Worm (Caenorhabditis elegans) whole organism, L1 larva: ENCODE measurements around the gene K07C5.13.

Experiments used
- F16B12.6 ChIP-seq: fragments of 150-350 bp; optimal IDR thresholded peaks from 2 replicates; lab custom pipeline; 2014; ENCODE audit warnings: missing biosample characterization, missing genetic modification characterization
- aha-1 ChIP-seq: fragments of 150-350 bp; optimal IDR thresholded peaks from 2 replicates; lab custom pipeline; 2014; ENCODE audit warnings: missing biosample characterization, missing genetic modification characterization
- aly-2 ChIP-seq: fragments of 150-350 bp; optimal IDR thresholded peaks from 2 replicates; lab custom pipeline; 2014; ENCODE audit warnings: missing biosample characterization, missing genetic modification characterization
- ama-1 ChIP-seq: fragments of 150-350 bp; optimal IDR thresholded peaks from 2 replicates; lab custom pipeline; 2014
- ceh-8 ChIP-seq: fragments of 200-800 bp; sonication (Bioruptor generic); optimal IDR thresholded peaks from 2 replicates; lab custom pipeline; 2018; ENCODE audit warnings: mild to moderate bottlenecking, missing genetic modification characterization, moderate library complexity, missing compliant biosample characterization
- ceh-88 ChIP-seq: fragments of 200-800 bp; sonication (Bioruptor generic); IDR thresholded peaks from 2 replicates; pipeline ENCODE4 v1.3.6; 2022; ENCODE audit warnings: missing genetic modification characterization, missing compliant biosample characterization
- ceh-90 ChIP-seq: sonication (generic microtip); optimal IDR thresholded peaks from 2 replicates; lab custom pipeline; 2016; ENCODE audit warnings: missing genetic modification characterization, missing compliant biosample characterization
- ces-1 ChIP-seq: fragments of 150-350 bp; optimal IDR thresholded peaks from 2 replicates; lab custom pipeline; 2014; ENCODE audit warnings: missing biosample characterization, missing genetic modification reagents, missing genetic modification characterization
- efl-1 ChIP-seq, 4 experiments: fragments of 150-350 bp; optimal IDR thresholded peaks in 3 of 4; peaks in 1 of 4; 1 replicate in 1 of 4; 2 replicates in 3 of 4; lab custom pipeline; 2014; ENCODE audit warnings: missing biosample characterization in 2 of 4, missing genetic modification characterization in 2 of 4, missing genetic modification reagents in 2 of 4
- egl-27 ChIP-seq, 2 experiments: fragments of 150-350 bp in 1 of 2; sonication (generic microtip); optimal IDR thresholded peaks; 3 replicates each; lab custom pipeline; 2017 to 2018; ENCODE audit warnings: missing biosample characterization in 2 of 2, missing genetic modification characterization in 2 of 2, missing genetic modification reagents in 2 of 2
- elt-2 ChIP-seq: sonication (generic microtip); optimal IDR thresholded peaks from 2 replicates; lab custom pipeline; 2016; ENCODE audit warnings: missing genetic modification characterization, mild to moderate bottlenecking, inconsistent platforms, missing compliant biosample characterization, missing genetic modification reagents
- elt-3 ChIP-seq, 6 experiments: fragments of 150-350 bp in 1 of 6; sonication (generic microtip); optimal IDR thresholded peaks; 2 replicates each; lab custom pipeline; 2017 to 2018; ENCODE audit warnings: missing biosample characterization in 6 of 6, missing genetic modification characterization in 6 of 6, inconsistent platforms in 1 of 6
- ets-5 ChIP-seq: fragments of 200-800 bp; sonication (Bioruptor generic); IDR thresholded peaks from 2 replicates; pipeline ENCODE4 v1.3.6; 2022; ENCODE audit warnings: missing genetic modification characterization, missing compliant biosample characterization
- fkh-4 ChIP-seq: sonication (generic microtip); optimal IDR thresholded peaks from 2 replicates; lab custom pipeline; 2016; ENCODE audit warnings: missing compliant biosample characterization, missing genetic modification characterization, borderline replicate concordance
- hlh-17 ChIP-seq: fragments of 200-800 bp; sonication (Bioruptor generic); optimal IDR thresholded peaks from 2 replicates; lab custom pipeline; 2018; ENCODE audit warnings: missing genetic modification characterization, mild to moderate bottlenecking, missing compliant biosample characterization, moderate library complexity, borderline replicate concordance
- hlh-4 ChIP-seq: sonication (generic microtip); optimal IDR thresholded peaks from 2 replicates; lab custom pipeline; 2016; ENCODE audit warnings: mild to moderate bottlenecking, missing genetic modification characterization, missing compliant biosample characterization
- hpl-2 ChIP-seq: fragments of 150-350 bp; optimal IDR thresholded peaks from 2 replicates; lab custom pipeline; 2014; ENCODE audit warnings: missing biosample characterization, missing genetic modification reagents, missing genetic modification characterization
- irx-1 ChIP-seq: sonication (generic microtip); optimal IDR thresholded peaks from 2 replicates; lab custom pipeline; 2016; ENCODE audit warnings: missing genetic modification characterization, missing compliant biosample characterization
- lin-13 ChIP-seq: fragments of 150-350 bp; optimal IDR thresholded peaks from 2 replicates; lab custom pipeline; 2014; ENCODE audit warnings: missing biosample characterization, missing genetic modification reagents, missing genetic modification characterization
- lin-14 ChIP-seq: fragments of 200-800 bp; sonication (Bioruptor generic); optimal IDR thresholded peaks from 2 replicates; lab custom pipeline; 2018; ENCODE audit warnings: mild to moderate bottlenecking, missing genetic modification characterization, moderate library complexity, missing compliant biosample characterization
- lin-35 ChIP-seq, 2 experiments: fragments of 150-350 bp; optimal IDR thresholded peaks; 2 replicates each; lab custom pipeline; 2014; ENCODE audit warnings: missing biosample characterization in 2 of 2, missing genetic modification characterization in 2 of 2, missing genetic modification reagents in 2 of 2
- mdl-1 ChIP-seq, 2 experiments: fragments of 150-350 bp; optimal IDR thresholded peaks; 2 replicates each; lab custom pipeline; 2014 to 2017; ENCODE audit warnings: missing biosample characterization in 2 of 2, missing genetic modification characterization in 2 of 2, inconsistent platforms in 1 of 2
- mep-1 ChIP-seq: fragments of 150-350 bp; optimal IDR thresholded peaks from 2 replicates; lab custom pipeline; 2014; ENCODE audit warnings: missing biosample characterization, missing genetic modification characterization
- nhr-11 ChIP-seq: fragments of 150-350 bp; optimal IDR thresholded peaks from 2 replicates; lab custom pipeline; 2014; ENCODE audit warnings: missing biosample characterization, missing genetic modification characterization
- nhr-12 ChIP-seq: sonication (generic microtip); optimal IDR thresholded peaks from 2 replicates; lab custom pipeline; 2017; ENCODE audit warnings: missing biosample characterization, missing genetic modification characterization
- nhr-20 ChIP-seq: sonication (generic microtip); optimal IDR thresholded peaks from 2 replicates; lab custom pipeline; 2016; ENCODE audit warnings: mild to moderate bottlenecking, missing genetic modification characterization, missing compliant biosample characterization
- nhr-237 ChIP-seq: fragments of 150-350 bp; optimal IDR thresholded peaks from 2 replicates; lab custom pipeline; 2014; ENCODE audit warnings: missing biosample characterization, missing genetic modification characterization
- nhr-71 ChIP-seq: sonication (generic microtip); optimal IDR thresholded peaks from 2 replicates; lab custom pipeline; 2016; ENCODE audit warnings: mild to moderate bottlenecking, missing genetic modification characterization, moderate library complexity, missing compliant biosample characterization
- nhr-76 ChIP-seq: sonication (generic microtip); optimal IDR thresholded peaks from 2 replicates; lab custom pipeline; 2017; ENCODE audit warnings: missing biosample characterization, missing genetic modification characterization
- nhr-77 ChIP-seq: fragments of 150-350 bp; optimal IDR thresholded peaks from 2 replicates; lab custom pipeline; 2014; ENCODE audit warnings: missing biosample characterization, missing genetic modification characterization
- nhr-84 ChIP-seq: sonication (generic microtip); optimal IDR thresholded peaks from 2 replicates; lab custom pipeline; 2017; ENCODE audit warnings: missing biosample characterization, missing genetic modification characterization
- nhr-85 ChIP-seq: sonication (generic microtip); peaks from one replicate; lab custom pipeline; 2016; ENCODE audit warnings: missing genetic modification characterization, inconsistent platforms, missing compliant biosample characterization
- nhr-90 ChIP-seq: sonication (generic microtip); optimal IDR thresholded peaks from 2 replicates; lab custom pipeline; 2016; ENCODE audit warnings: mild to moderate bottlenecking, missing genetic modification characterization, missing compliant biosample characterization; ENCODE audit not compliant: poor library complexity
- pag-3 ChIP-seq: sonication (generic microtip); optimal IDR thresholded peaks from 2 replicates; lab custom pipeline; 2017; ENCODE audit warnings: missing genetic modification characterization, mild to moderate bottlenecking, missing compliant biosample characterization, antibody characterized with exemption, borderline replicate concordance; ENCODE audit not compliant: insufficient read depth
- pqm-1 ChIP-seq: sonication (generic microtip); optimal IDR thresholded peaks from 3 replicates; lab custom pipeline; 2017; ENCODE audit warnings: missing biosample characterization, missing genetic modification characterization
- snu-23 ChIP-seq: sonication (generic microtip); optimal IDR thresholded peaks from 2 replicates; lab custom pipeline; 2016; ENCODE audit warnings: missing genetic modification characterization, missing compliant biosample characterization
- sox-4 ChIP-seq: sonication (generic microtip); optimal IDR thresholded peaks from 2 replicates; lab custom pipeline; 2016; ENCODE audit warnings: missing genetic modification characterization, missing compliant biosample characterization
- tlp-1 ChIP-seq: fragments of 150-350 bp; optimal IDR thresholded peaks from 2 replicates; lab custom pipeline; 2014; ENCODE audit warnings: missing biosample characterization, missing genetic modification characterization
- unc-62 ChIP-seq: fragments of 150-350 bp; optimal IDR thresholded peaks from 2 replicates; lab custom pipeline; 2014; ENCODE audit warnings: missing biosample characterization, missing genetic modification reagents, missing genetic modification characterization
- unc-86 ChIP-seq: sonication (generic microtip); optimal IDR thresholded peaks from 2 replicates; lab custom pipeline; 2016; ENCODE audit warnings: missing genetic modification characterization, missing compliant biosample characterization
- xbp-1 ChIP-seq: sonication (generic microtip); optimal IDR thresholded peaks from 2 replicates; lab custom pipeline; 2016; ENCODE audit warnings: missing genetic modification characterization, missing compliant biosample characterization
- zag-1 ChIP-seq: fragments of 150-350 bp; optimal IDR thresholded peaks from 2 replicates; lab custom pipeline; 2014; ENCODE audit warnings: missing biosample characterization, missing genetic modification characterization
- ztf-11 ChIP-seq, 2 experiments: sonication (generic microtip); optimal IDR thresholded peaks; 2 replicates each; lab custom pipeline; 2016 to 2017; ENCODE audit warnings: missing genetic modification characterization in 2 of 2, missing biosample characterization in 1 of 2, missing compliant biosample characterization in 1 of 2
- ztf-4 ChIP-seq: fragments of 150-350 bp; optimal IDR thresholded peaks from 2 replicates; lab custom pipeline; 2014; ENCODE audit warnings: missing biosample characterization, missing genetic modification characterization

The K07C5.13 gene

DNA sequence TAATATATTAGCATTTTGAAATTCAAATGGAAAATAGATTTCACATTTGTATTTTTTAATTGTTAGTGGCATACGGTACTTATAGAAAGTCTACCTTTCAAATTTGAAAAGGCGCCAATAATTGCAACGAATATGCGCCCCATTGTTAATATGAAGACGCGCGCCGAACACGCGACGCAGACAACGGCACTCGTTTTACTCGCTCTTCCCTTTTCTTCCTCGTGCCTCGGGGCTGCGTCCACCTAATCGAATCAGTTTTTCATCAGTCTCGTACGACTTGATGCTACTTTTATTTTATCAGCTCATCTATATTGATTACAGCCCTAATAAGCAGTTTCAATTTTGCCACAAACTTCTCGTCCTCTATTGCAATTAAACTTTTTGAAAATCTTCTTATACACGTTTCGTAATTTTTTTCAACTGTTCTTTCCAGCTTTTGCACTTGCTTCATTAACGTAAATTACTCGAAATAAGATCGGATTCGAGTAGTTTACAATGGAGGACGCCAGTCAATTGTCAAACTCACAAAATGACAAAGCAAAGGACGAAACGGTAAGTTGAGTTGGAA is 20.1 kb downstream of the K07C5.13 start, which contains the start of gene cash-1 (continued):
- no peak; the same call in 1 of the 2 replicates for TF ChIP-seq ceh-88 (GFP tag; lab: Robert Waterston, UW)
- TF ChIP-seq ceh-90, result no peak
- TF ChIP-seq aly-2, result no peak
- peak; percentile 68 for TF ChIP-seq xbp-1 (tag; lab: Kevin White, UChicago)
- TF ChIP-seq elt-2, result peak; percentile 43
- TF ChIP-seq zag-1 (tag; lab: Kevin White, UChicago), result no peak
- TF ChIP-seq ztf-4, result no peak
- TF ChIP-seq fkh-4 (tag; lab: Kevin White, UChicago), result no peak
- no peak for TF ChIP-seq nhr-12 (tag; lab: Kevin White, UChicago)
- TF ChIP-seq lin-14, result peak; percentile 84
- TF ChIP-seq nhr-90 (tag; lab: Kevin White, UChicago), result peak; percentile 60
- TF ChIP-seq egl-27 (tag; optimal IDR thresholded peaks at IDR 0.05; lab: Kevin White, UChicago), result no peak
- TF ChIP-seq lin-13 (GFP tag; lab: Kevin White, UChicago), result peak; percentile 52
- TF ChIP-seq hpl-2 (GFP tag; lab: Kevin White, UChicago), result peak; percentile 14
- peak; percentile 39 for TF ChIP-seq nhr-77 (tag; lab: Kevin White, UChicago)
- no peak for TF ChIP-seq nhr-11 (tag; lab: Kevin White, UChicago)
- TF ChIP-seq nhr-76 (tag; lab: Kevin White, UChicago), result no peak
- no peak for TF ChIP-seq sox-4 (tag; lab: Kevin White, UChicago)
- peak; percentile 88 to 95 for TF ChIP-seq lin-35 (GFP tag; optimal IDR thresholded peaks at IDR 0.05; lab: Kevin White, UChicago)
- TF ChIP-seq nhr-20, result peak; percentile 73
- peak in 1 of 6 experiments; percentile 45 for TF ChIP-seq elt-3 (tag; optimal IDR thresholded peaks at IDR 0.05; lab: Kevin White, UChicago)
- TF ChIP-seq aha-1 (tag; lab: Kevin White, UChicago), result no peak
- TF ChIP-seq ces-1 (GFP tag; lab: Kevin White, UChicago), result no peak
- TF ChIP-seq efl-1 (optimal IDR thresholded peaks at IDR 0.05; lab: Kevin White, UChicago), result peak; percentile 72 to 84
- TF ChIP-seq efl-1 (GFP tag; optimal IDR thresholded peaks at IDR 0.05 in 1 of 2; lab: Kevin White, UChicago), result peak; percentile 87 to 98
- no peak for TF ChIP-seq hlh-4 (tag; lab: Kevin White, UChicago)
- peak; percentile 47 for TF ChIP-seq ceh-8 (GFP tag; lab: Kevin White, UChicago)
- TF ChIP-seq nhr-85 (tag; lab: Kevin White, UChicago), result peak; percentile 42
- no peak for TF ChIP-seq nhr-84 (tag; lab: Kevin White, UChicago)
- no peak for TF ChIP-seq pqm-1 (tag; lab: Kevin White, UChicago)
- TF ChIP-seq ets-5, result no peak
- no peak for TF ChIP-seq tlp-1 (tag; lab: Kevin White, UChicago)
- peak; percentile 72 for TF ChIP-seq snu-23 (GFP tag; lab: Kevin White, UChicago)
- TF ChIP-seq nhr-71 (tag; lab: Kevin White, UChicago), result peak; percentile 82
- TF ChIP-seq irx-1, result no peak
- no peak for TF ChIP-seq unc-86 (tag; lab: Kevin White, UChicago)
- no peak for TF ChIP-seq hlh-17 (GFP tag; lab: Kevin White, UChicago)
- TF ChIP-seq mep-1 (tag; lab: Kevin White, UChicago), result peak; percentile 71
- no peak for TF ChIP-seq ama-1
- TF ChIP-seq ztf-11 (tag; optimal IDR thresholded peaks at IDR 0.05; lab: Kevin White, UChicago), result no peak
- TF ChIP-seq nhr-237, result no peak
- peak; percentile 10 for TF ChIP-seq F16B12.6 (tag; lab: Kevin White, UChicago)
- peak in 1 of 2 experiments; percentile 82 for TF ChIP-seq mdl-1 (tag; optimal IDR thresholded peaks at IDR 0.05; lab: Kevin White, UChicago)
- no peak for TF ChIP-seq pag-3 (tag; lab: Kevin White, UChicago)
- no peak for TF ChIP-seq unc-62 (GFP tag; lab: Kevin White, UChicago)
- TF ChIP-seq, all 84 proteins: peak for 40
